Fruit fly (Drosophila melanogaster) whole organism, embryonic: Measurements from ENCODE around the gene CG4611.

Experiments
- BtbVII ChIP-seq: fragments of 200-800 bp; sonication (Bioruptor generic); optimal IDR thresholded peaks from 3 replicates; lab custom pipeline; 2017; ENCODE audit warnings: missing biosample characterization, mild to moderate bottlenecking, missing genetic modification characterization
- CG10543 ChIP-seq: fragments of 200-800 bp; sonication (Bioruptor generic); optimal IDR thresholded peaks from 3 replicates; lab custom pipeline; 2017; ENCODE audit warnings: missing biosample characterization, mild to moderate bottlenecking, missing genetic modification characterization, moderate library complexity
- CG11398 ChIP-seq: fragments of 200-800 bp; sonication (Bioruptor generic); optimal IDR thresholded peaks from 2 replicates; lab custom pipeline; 2016; ENCODE audit warnings: missing biosample characterization, missing genetic modification characterization
- CG15073 ChIP-seq: fragments of 200-800 bp; sonication (Bioruptor generic); optimal IDR thresholded peaks from 2 replicates; lab custom pipeline; 2016; ENCODE audit warnings: missing biosample characterization, missing genetic modification characterization
- CG17328 ChIP-seq: fragments of 200-800 bp; sonication (Bioruptor generic); IDR thresholded peaks from 2 replicates; pipeline ENCODE4 v1.3.6; 2022; ENCODE audit warnings: missing biosample characterization, missing genetic modification characterization
- CG32772 ChIP-seq: fragments of 200-800 bp; sonication (Bioruptor generic); IDR thresholded peaks from 2 replicates; pipeline ENCODE4 v1.3.6; 2022; ENCODE audit warnings: missing biosample characterization, missing genetic modification characterization
- CG7357 ChIP-seq: fragments of 200-800 bp; sonication (Bioruptor generic); IDR thresholded peaks from 3 replicates; pipeline ENCODE4 v1.3.6; 2022; ENCODE audit warnings: missing biosample characterization, missing genetic modification characterization
- CG7372 ChIP-seq: fragments of 200-800 bp; sonication (Bioruptor generic); IDR thresholded peaks from 2 replicates; pipeline ENCODE4 v1.3.6; 2022; ENCODE audit warnings: missing biosample characterization, missing genetic modification characterization
- CG9609 ChIP-seq: fragments of 200-800 bp; sonication (Bioruptor generic); optimal IDR thresholded peaks from 3 replicates; lab custom pipeline; 2016; ENCODE audit warnings: missing biosample characterization, missing genetic modification characterization
- CG9876 ChIP-seq: fragments of 200-800 bp; sonication (Bioruptor generic); optimal IDR thresholded peaks from 2 replicates; lab custom pipeline; 2016; ENCODE audit warnings: missing biosample characterization, missing genetic modification characterization
- CG9932 ChIP-seq: fragments of 200-800 bp; sonication (Bioruptor generic); IDR thresholded peaks from 2 replicates; pipeline ENCODE4 v1.3.6; 2022; ENCODE audit warnings: missing biosample characterization, missing genetic modification characterization
- E2f1 ChIP-seq: fragments of 200-800 bp; sonication (Bioruptor generic); IDR thresholded peaks from 2 replicates; pipeline ENCODE4 v1.3.6; 2022; ENCODE audit warnings: missing biosample characterization, missing genetic modification characterization
- H2.0 ChIP-seq: fragments of 200-800 bp; sonication (Bioruptor generic); IDR thresholded peaks from 2 replicates; pipeline ENCODE4 v1.3.6; 2022; ENCODE audit warnings: missing biosample characterization, missing genetic modification characterization
- Sry-δ ChIP-seq: fragments of 200-800 bp; sonication (Bioruptor generic); optimal IDR thresholded peaks from 2 replicates; lab custom pipeline; 2016; ENCODE audit warnings: missing biosample characterization, missing genetic modification characterization
- az2 ChIP-seq: fragments of 200-800 bp; sonication (Bioruptor generic); optimal IDR thresholded peaks from 3 replicates; lab custom pipeline; 2016; ENCODE audit warnings: missing biosample characterization, missing genetic modification characterization
- chif ChIP-seq, 2 experiments: fragments of 200-800 bp; sonication (Bioruptor generic); optimal IDR thresholded peaks; 3 replicates each; lab custom pipeline; 2016; ENCODE audit warnings: missing biosample characterization in 2 of 2, missing genetic modification characterization in 2 of 2
- fd96Cb ChIP-seq: fragments of 200-800 bp; sonication (Bioruptor generic); optimal IDR thresholded peaks from 2 replicates; lab custom pipeline; 2018; ENCODE audit warnings: missing biosample characterization, mild to moderate bottlenecking, missing genetic modification characterization, moderate library complexity
- pho ChIP-seq: fragments of 200-800 bp; sonication (Bioruptor generic); optimal IDR thresholded peaks from 2 replicates; lab custom pipeline; 2016; ENCODE audit warnings: missing biosample characterization, missing genetic modification characterization
- pzg ChIP-seq: fragments of 200-800 bp; sonication (Bioruptor generic); optimal IDR thresholded peaks from 3 replicates; lab custom pipeline; 2018; ENCODE audit warnings: missing biosample characterization, mild to moderate bottlenecking, missing genetic modification characterization, moderate library complexity

The CG4611 gene

dm6 chr3L:5187572-5187934 lies 51.4 kb downstream of the CG4611 start (continued):
- no peak for TF ChIP-seq CG10543 (GFP tag; lab: Kevin White, UChicago)
- peak; percentile 16 for TF ChIP-seq Sry-δ (GFP tag; lab: Kevin White, UChicago)
- peak; percentile 33 to 66 for TF ChIP-seq chif (GFP tag; optimal IDR thresholded peaks at IDR 0.05; lab: Kevin White, UChicago)
- no peak for TF ChIP-seq CG15073 (GFP tag; lab: Kevin White, UChicago)
- TF ChIP-seq CG17328 (GFP tag; lab: Robert Waterston, UW): peak; percentile 82
- TF ChIP-seq E2f1: peak; percentile 61
- 0 out of 2 replicates have a peak, but pooled peaks have one; percentile 8 for TF ChIP-seq CG7372 (GFP tag; lab: Robert Waterston, UW)
- no peak for TF ChIP-seq pzg (GFP tag; lab: Kevin White, UChicago)
- TF ChIP-seq CG7357: peak; percentile 32; the same call in 1 of the 3 replicates
- peak; percentile 66 for TF ChIP-seq H2.0
- peak; percentile 51; the same call in 1 of the 2 replicates for TF ChIP-seq CG32772
- no peak for TF ChIP-seq CG11398 (GFP tag; lab: Kevin White, UChicago)
- peak; percentile 42 for TF ChIP-seq pho (GFP tag; lab: Kevin White, UChicago)
- peak; percentile 80 for TF ChIP-seq fd96Cb (tag; lab: Kevin White, UChicago)
- no peak for TF ChIP-seq CG9876
- TF ChIP-seq BtbVII: no peak
- TF ChIP-seq CG9609: peak; percentile 51
- peak; percentile 24; the same call in 1 of the 2 replicates for TF ChIP-seq CG9932 (GFP tag; lab: Robert Waterston, UW)
- peak; percentile 42 for TF ChIP-seq az2 (GFP tag; lab: Kevin White, UChicago)
